Fruit fly (Drosophila melanogaster): ENCODE results near the gene CG7889.

DNA sequence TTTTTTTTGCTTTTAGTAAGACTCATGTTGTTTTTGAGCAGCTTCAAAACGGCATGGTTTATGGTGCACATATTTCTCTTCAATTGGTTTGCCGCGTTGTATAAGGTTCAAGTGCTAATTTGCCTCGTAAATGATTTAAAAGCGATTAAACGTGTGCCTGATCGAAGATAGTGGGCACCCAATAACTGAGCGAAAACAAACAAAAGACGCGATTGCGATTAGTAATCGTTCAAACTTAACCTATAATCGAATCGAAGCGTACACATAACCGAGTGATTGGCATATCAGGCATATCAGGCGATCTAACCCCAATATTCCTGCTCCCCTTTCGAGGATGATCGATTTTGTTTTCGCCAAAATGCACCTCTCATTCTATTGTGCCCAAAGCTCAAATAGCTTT, 50.6 kb downstream of the CG7889 start:
- TF ChIP-seq CG10348 (GFP tag; IDR thresholded peaks at IDR 0.05): no peak
- TF ChIP-seq CG17806 (tag; optimal IDR thresholded peaks at IDR 0.05): no peak
- TF ChIP-seq CG4496 (GFP tag; IDR thresholded peaks at IDR 0.05): no peak
- TF ChIP-seq CG8301 (tag; optimal IDR thresholded peaks at IDR 0.05): no peak
- no peak for TF ChIP-seq CG8159 (tag; optimal IDR thresholded peaks at IDR 0.05)
- no peak for TF ChIP-seq CG12605 (GFP tag; IDR thresholded peaks at IDR 0.05)
- TF ChIP-seq Snoo (tag; optimal IDR thresholded peaks at IDR 0.05): no peak
- no peak for TF ChIP-seq CG14655 (GFP tag; optimal IDR thresholded peaks at IDR 0.05)
- TF ChIP-seq gl (tag; optimal IDR thresholded peaks at IDR 0.05): no peak
- TF ChIP-seq CG13204 (GFP tag; optimal IDR thresholded peaks at IDR 0.05): no peak
- no peak for TF ChIP-seq Pif1B (GFP tag; optimal IDR thresholded peaks at IDR 0.05)
- no peak for TF ChIP-seq rn (GFP tag; IDR thresholded peaks at IDR 0.05)
- TF ChIP-seq D1 (tag; optimal IDR thresholded peaks at IDR 0.05): no peak

All from whole organism, pupa.